Fruit fly (Drosophila melanogaster) whole organism, embryonic: Measurements from ENCODE around the gene CheA7a.

ENCODE experiments used
- Abd-B ChIP-seq: fragments of 200-800 bp; sonication (Bioruptor generic); optimal IDR thresholded peaks from 2 replicates; lab custom pipeline; 2018; ENCODE audit warnings: missing biosample characterization, mild to moderate bottlenecking, missing genetic modification characterization, moderate library complexity
- Aef1 ChIP-seq: fragments of 200-800 bp; sonication (Bioruptor generic); IDR thresholded peaks from 3 replicates; pipeline ENCODE4 v1.3.6; 2022; ENCODE audit warnings: missing biosample characterization, missing genetic modification characterization
- Atf-2 ChIP-seq: fragments of 200-800 bp; sonication (Bioruptor generic); optimal IDR thresholded peaks from 2 replicates; lab custom pipeline; 2016; ENCODE audit warnings: missing biosample characterization, missing genetic modification characterization
- CG10267 ChIP-seq: fragments of 200-800 bp; sonication (Bioruptor generic); optimal IDR thresholded peaks from 2 replicates; lab custom pipeline; 2018; ENCODE audit warnings: missing biosample characterization, mild to moderate bottlenecking, missing genetic modification characterization, moderate library complexity
- CG10543 ChIP-seq: fragments of 200-800 bp; sonication (Bioruptor generic); optimal IDR thresholded peaks from 3 replicates; lab custom pipeline; 2017; ENCODE audit warnings: missing biosample characterization, mild to moderate bottlenecking, missing genetic modification characterization, moderate library complexity
- CG11695 ChIP-seq: fragments of 200-800 bp; sonication (Bioruptor generic); IDR thresholded peaks from 3 replicates; pipeline ENCODE4 v1.3.6; 2022; ENCODE audit warnings: missing biosample characterization, missing genetic modification characterization
- CG11723 ChIP-seq: fragments of 200-800 bp; sonication (Bioruptor generic); optimal IDR thresholded peaks from 2 replicates; lab custom pipeline; 2017; ENCODE audit warnings: missing biosample characterization, mild to moderate bottlenecking, missing genetic modification characterization
- CG12236 ChIP-seq: fragments of 200-800 bp; sonication (Bioruptor generic); optimal IDR thresholded peaks from 2 replicates; lab custom pipeline; 2016; ENCODE audit warnings: missing biosample characterization, missing genetic modification characterization
- CG12299 ChIP-seq: fragments of 200-800 bp; sonication (Bioruptor generic); optimal IDR thresholded peaks from 2 replicates; lab custom pipeline; 2018; ENCODE audit warnings: missing biosample characterization, mild to moderate bottlenecking, missing genetic modification characterization
- CG1233 ChIP-seq: fragments of 200-800 bp; sonication (Bioruptor generic); optimal IDR thresholded peaks from 4 replicates; lab custom pipeline; 2018; ENCODE audit warnings: missing biosample characterization, mild to moderate bottlenecking, missing genetic modification characterization
- CG13624 ChIP-seq: fragments of 200-800 bp; sonication (Bioruptor generic); optimal IDR thresholded peaks from 2 replicates; lab custom pipeline; 2016; ENCODE audit warnings: missing biosample characterization, missing genetic modification characterization
- CG14441 ChIP-seq: fragments of 200-800 bp; sonication (Bioruptor generic); IDR thresholded peaks from 2 replicates; pipeline ENCODE4 v1.3.6; 2022; ENCODE audit warnings: missing biosample characterization, missing genetic modification characterization
- CG31388 ChIP-seq: fragments of 200-800 bp; sonication (Bioruptor generic); optimal IDR thresholded peaks from 2 replicates; lab custom pipeline; 2016; ENCODE audit warnings: missing biosample characterization, missing genetic modification characterization
- CG33557 ChIP-seq: fragments of 200-800 bp; sonication (Bioruptor generic); optimal IDR thresholded peaks from 2 replicates; lab custom pipeline; 2019; ENCODE audit warnings: missing biosample characterization, mild to moderate bottlenecking, missing genetic modification characterization, moderate library complexity
- CG34224 ChIP-seq: fragments of 200-800 bp; sonication (Bioruptor generic); IDR thresholded peaks from 3 replicates; pipeline ENCODE4 v1.3.6; 2022; ENCODE audit warnings: missing biosample characterization, missing genetic modification characterization; ENCODE audit not compliant: partially characterized antibody
- CG34422 ChIP-seq: fragments of 200-800 bp; sonication (Bioruptor generic); IDR thresholded peaks from 3 replicates; pipeline ENCODE4 v1.3.6; 2022; ENCODE audit warnings: missing biosample characterization, missing genetic modification characterization
- CG42726 ChIP-seq: fragments of 200-800 bp; sonication (Bioruptor generic); IDR thresholded peaks from 2 replicates; pipeline ENCODE4 v1.3.6; 2022; ENCODE audit warnings: missing biosample characterization, missing genetic modification characterization; ENCODE audit not compliant: partially characterized antibody
- CG4360 ChIP-seq: fragments of 200-800 bp; sonication (Bioruptor generic); IDR thresholded peaks from 2 replicates; pipeline ENCODE4 v1.3.6; 2022; ENCODE audit warnings: missing biosample characterization, missing genetic modification characterization
- CG43689 ChIP-seq: fragments of 200-800 bp; sonication (Bioruptor generic); IDR thresholded peaks from 2 replicates; pipeline ENCODE4 v1.3.6; 2022; ENCODE audit warnings: missing biosample characterization, missing genetic modification characterization
- CG5953 ChIP-seq: fragments of 200-800 bp; sonication (Bioruptor generic); IDR thresholded peaks from 2 replicates; pipeline ENCODE4 v1.3.6; 2022; ENCODE audit warnings: missing biosample characterization, missing genetic modification characterization
- CG6175 ChIP-seq: fragments of 200-800 bp; sonication (Bioruptor generic); IDR thresholded peaks from 3 replicates; pipeline ENCODE4 v1.3.6; 2022; ENCODE audit warnings: missing biosample characterization, missing genetic modification characterization
- CG6854 ChIP-seq: fragments of 200-800 bp; sonication (Bioruptor generic); optimal IDR thresholded peaks from 3 replicates; lab custom pipeline; 2017; ENCODE audit warnings: missing biosample characterization, mild to moderate bottlenecking, missing genetic modification characterization
- CG7271 ChIP-seq: fragments of 200-800 bp; sonication (Bioruptor generic); optimal IDR thresholded peaks from 2 replicates; lab custom pipeline; 2018; ENCODE audit warnings: missing biosample characterization, mild to moderate bottlenecking, missing genetic modification characterization, moderate library complexity
- CG7928 ChIP-seq: fragments of 200-800 bp; sonication (Bioruptor generic); optimal IDR thresholded peaks from 2 replicates; lab custom pipeline; 2017; ENCODE audit warnings: missing biosample characterization, mild to moderate bottlenecking, missing genetic modification characterization
- CTCF ChIP-seq: fragments of 200-800 bp; sonication (Bioruptor generic); optimal IDR thresholded peaks from 2 replicates; lab custom pipeline; 2017; ENCODE audit warnings: missing biosample characterization, mild to moderate bottlenecking, missing genetic modification characterization, moderate library complexity
- Hr3 ChIP-seq: fragments of 200-800 bp; sonication (Bioruptor generic); optimal IDR thresholded peaks from 3 replicates; lab custom pipeline; 2016; ENCODE audit warnings: missing biosample characterization, missing genetic modification characterization
- Hr78 ChIP-seq, 2 experiments: fragments of 200-800 bp in 1 of 2; fragments of >200 bp in 1 of 2; sonication (Bioruptor generic) in 1 of 2; optimal IDR thresholded peaks; 2 replicates each; lab custom pipeline; 2017 to 2019; ENCODE audit warnings: missing biosample characterization in 2 of 2, missing genetic modification characterization in 2 of 2, mild to moderate bottlenecking in 1 of 2, moderate library complexity in 1 of 2
- Sox100B ChIP-seq: fragments of 200-800 bp; sonication (Bioruptor generic); optimal IDR thresholded peaks from 3 replicates; lab custom pipeline; 2018; ENCODE audit warnings: missing biosample characterization, mild to moderate bottlenecking, missing genetic modification characterization
- YL-1 ChIP-seq: fragments of 200-800 bp; sonication (Bioruptor generic); optimal IDR thresholded peaks from 3 replicates; lab custom pipeline; 2017; ENCODE audit warnings: missing biosample characterization, mild to moderate bottlenecking, missing genetic modification characterization
- ab ChIP-seq: fragments of 200-800 bp; sonication (Bioruptor generic); optimal IDR thresholded peaks from 2 replicates; lab custom pipeline; 2016; ENCODE audit warnings: missing biosample characterization, missing genetic modification characterization
- ara ChIP-seq: fragments of 200-800 bp; sonication (Bioruptor generic); IDR thresholded peaks from 2 replicates; pipeline ENCODE4 v1.3.6; 2022; ENCODE audit warnings: missing biosample characterization, missing genetic modification characterization
- bowl ChIP-seq: fragments of 200-800 bp; sonication (Bioruptor generic); IDR thresholded peaks from 2 replicates; pipeline ENCODE4 v1.3.6; 2022; ENCODE audit warnings: missing biosample characterization, missing genetic modification characterization
- dmrt99B ChIP-seq: fragments of 200-800 bp; sonication (Bioruptor generic); optimal IDR thresholded peaks from 2 replicates; lab custom pipeline; 2018; ENCODE audit warnings: missing biosample characterization, mild to moderate bottlenecking, missing genetic modification characterization, moderate library complexity
- ewg ChIP-seq: fragments of 200-800 bp; sonication (Bioruptor generic); optimal IDR thresholded peaks from 3 replicates; lab custom pipeline; 2017; ENCODE audit warnings: mild to moderate bottlenecking, missing biosample characterization, missing genetic modification reagents, missing genetic modification characterization
- exex ChIP-seq: fragments of 200-800 bp; sonication (Bioruptor generic); optimal IDR thresholded peaks from 4 replicates; lab custom pipeline; 2018; ENCODE audit warnings: missing biosample characterization, mild to moderate bottlenecking, missing genetic modification characterization, moderate library complexity
- fd96Cb ChIP-seq: fragments of 200-800 bp; sonication (Bioruptor generic); optimal IDR thresholded peaks from 2 replicates; lab custom pipeline; 2018; ENCODE audit warnings: missing biosample characterization, mild to moderate bottlenecking, missing genetic modification characterization, moderate library complexity
- gcm2 ChIP-seq: fragments of 200-800 bp; sonication (Bioruptor generic); optimal IDR thresholded peaks from 2 replicates; lab custom pipeline; 2016; ENCODE audit warnings: missing biosample characterization, missing genetic modification characterization
- gem ChIP-seq: fragments of 200-800 bp; sonication (Bioruptor generic); optimal IDR thresholded peaks from 2 replicates; lab custom pipeline; 2019; ENCODE audit warnings: missing biosample characterization, mild to moderate bottlenecking, missing genetic modification characterization, moderate library complexity
- hkb ChIP-seq, 2 experiments: fragments of 200-800 bp in 1 of 2; fragments of >200 bp in 1 of 2; sonication (Bioruptor generic) in 1 of 2; IDR thresholded peaks in 1 of 2; optimal IDR thresholded peaks in 1 of 2; 2 replicates each; pipeline versions ENCODE4 v1.3.6 to Lab custom; 2017 to 2022; ENCODE audit warnings: missing biosample characterization in 1 of 2, missing genetic modification characterization in 1 of 2
- hth ChIP-seq: fragments of >200 bp; optimal IDR thresholded peaks from 2 replicates; lab custom pipeline; 2017; ENCODE audit warnings: inconsistent platforms
- jing ChIP-seq: fragments of 200-800 bp; sonication (Bioruptor generic); optimal IDR thresholded peaks from 2 replicates; lab custom pipeline; 2018; ENCODE audit warnings: missing biosample characterization, mild to moderate bottlenecking, missing genetic modification characterization
- kay ChIP-seq: fragments of 200-800 bp; sonication (Bioruptor generic); optimal IDR thresholded peaks from 2 replicates; lab custom pipeline; 2016; ENCODE audit warnings: missing biosample characterization, missing genetic modification characterization
- pfk ChIP-seq: fragments of 200-800 bp; sonication (Bioruptor generic); optimal IDR thresholded peaks from 2 replicates; lab custom pipeline; 2018; ENCODE audit warnings: missing biosample characterization, mild to moderate bottlenecking, missing genetic modification characterization, moderate library complexity
- sc ChIP-seq, 3 experiments: fragments of >200 bp in 2 of 3; fragments of 200-800 bp in 1 of 3; sonication (Bioruptor generic) in 1 of 3; optimal IDR thresholded peaks; 2 replicates in 2 of 3; 3 replicates in 1 of 3; lab custom pipeline; 2017; ENCODE audit warnings: mild to moderate bottlenecking in 1 of 3, missing biosample characterization in 1 of 3, missing genetic modification characterization in 1 of 3, missing genetic modification reagents in 1 of 3
- sens ChIP-seq: fragments of 200-800 bp; sonication (Bioruptor generic); peaks from one replicate; lab custom pipeline; 2016; ENCODE audit warnings: missing biosample characterization, missing genetic modification characterization
- slou ChIP-seq: fragments of 200-800 bp; sonication (Bioruptor generic); optimal IDR thresholded peaks from 3 replicates; lab custom pipeline; 2016; ENCODE audit warnings: missing biosample characterization, missing genetic modification characterization
- sug ChIP-seq: fragments of 200-800 bp; optimal IDR thresholded peaks from 2 replicates; lab custom pipeline; 2019; ENCODE audit warnings: missing biosample characterization, mild to moderate bottlenecking, missing genetic modification characterization, moderate library complexity
- tap ChIP-seq: fragments of 200-800 bp; optimal IDR thresholded peaks from 3 replicates; lab custom pipeline; 2019; ENCODE audit warnings: missing biosample characterization, mild to moderate bottlenecking, missing genetic modification characterization, moderate library complexity
- unc-4 ChIP-seq: fragments of 200-800 bp; sonication (Bioruptor generic); IDR thresholded peaks from 2 replicates; pipeline ENCODE4 v1.3.6; 2022; ENCODE audit warnings: missing biosample characterization, missing genetic modification characterization; ENCODE audit not compliant: partially characterized antibody
- zfh2 ChIP-seq: fragments of 200-800 bp; sonication (Bioruptor generic); optimal IDR thresholded peaks from 2 replicates; lab custom pipeline; 2016; ENCODE audit warnings: missing biosample characterization, missing genetic modification characterization

Gene CheA7a

DNA sequence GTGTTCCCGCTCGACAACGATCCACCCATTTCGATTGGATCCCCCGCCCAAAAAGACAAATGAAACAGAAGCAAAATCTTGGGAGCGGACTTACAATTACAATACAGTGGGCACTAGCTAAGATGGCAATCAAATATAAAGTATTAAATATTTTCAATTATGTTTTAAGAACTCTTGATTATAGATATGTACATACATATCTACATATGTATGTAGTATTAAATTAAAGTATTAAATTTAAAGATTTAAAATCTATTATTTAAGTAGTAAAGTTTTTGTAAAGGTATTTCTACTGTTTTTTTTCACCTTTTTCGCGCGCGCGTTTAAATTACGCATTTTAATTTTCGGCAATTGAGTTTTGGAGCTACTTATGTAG, 43.2 kb upstream of the CheA7a start (continued):
- TF ChIP-seq CG31388 (GFP tag; lab: Kevin White, UChicago) (peak; percentile 27), YL-1 (no peak), Atf-2 (no peak), fd96Cb (tag; lab: Kevin White, UChicago) (peak; percentile 66), CG10267 (peak; percentile 82), CG10543 (GFP tag; lab: Kevin White, UChicago) (peak; percentile 88), CG34224 (GFP tag; lab: Robert Waterston, UW) (no peak), hkb (optimal IDR thresholded peaks at IDR 0.05; lab: Kevin White, UChicago) (no peak), hkb (GFP tag; IDR thresholded peaks at IDR 0.05; lab: Robert Waterston, UW) (peak; percentile 80), CG11695 (GFP tag; lab: Robert Waterston, UW) (peak; percentile 60; the same call in 2 of the 3 replicates), CG11723 (GFP tag; lab: Kevin White, UChicago) (peak; percentile 51), Hr3 (GFP tag; lab: Kevin White, UChicago) (peak; percentile 65), sc (optimal IDR thresholded peaks at IDR 0.05; lab: Kevin White, UChicago) (no peak), sc (GFP tag; optimal IDR thresholded peaks at IDR 0.05; lab: Kevin White, UChicago) (peak; percentile 51), ewg (peak; percentile 45), CG7928 (GFP tag; lab: Kevin White, UChicago) (no peak), Sox100B (peak; percentile 77), CG12236 (GFP tag; lab: Kevin White, UChicago) (no peak), jing (peak; percentile 14), hth (lab: Kevin White, UChicago) (no peak), CG42726 (GFP tag; lab: Robert Waterston, UW) (no peak), slou (peak; percentile 16), Hr78 (GFP tag; optimal IDR thresholded peaks at IDR 0.05; lab: Kevin White, UChicago) (peak in 1 of 2 experiments; percentile 49), CG5953 (GFP tag; lab: Robert Waterston, UW) (no peak), ara (peak; percentile 31; the same call in 1 of the 2 replicates), Aef1 (0 out of 3 replicates have a peak, but pooled peaks have one; percentile 28), CG12299 (tag; lab: Kevin White, UChicago) (peak; percentile 71), unc-4 (GFP tag; lab: Robert Waterston, UW) (no peak), CTCF (no peak), CG14441 (GFP tag; lab: Robert Waterston, UW) (peak; percentile 68), tap (tag; lab: Kevin White, UChicago) (peak; percentile 75), CG13624 (GFP tag; lab: Kevin White, UChicago) (no peak), CG7271 (peak; percentile 42), sug (tag; lab: Kevin White, UChicago) (peak; percentile 73), CG33557 (peak; percentile 77), gcm2 (no peak), ab (GFP tag; lab: Kevin White, UChicago) (no peak), pfk (GFP tag; lab: Kevin White, UChicago) (no peak), CG6854 (GFP tag; lab: Kevin White, UChicago) (peak; percentile 67), CG1233 (GFP tag; lab: Kevin White, UChicago) (peak; percentile 57), dmrt99B (peak; percentile 85), exex (tag; lab: Kevin White, UChicago) (peak; percentile 18), bowl (peak; percentile 29; the same call in 1 of the 2 replicates), gem (peak; percentile 91), kay (GFP tag; lab: Kevin White, UChicago) (no peak), CG34422 (GFP tag; lab: Robert Waterston, UW) (peak; percentile 53; the same call in 2 of the 3 replicates), CG4360 (no peak), sens (GFP tag; lab: Kevin White, UChicago) (no peak), Abd-B (GFP tag; lab: Kevin White, UChicago) (peak; percentile 40), CG6175 (GFP tag; lab: Robert Waterston, UW) (no peak), zfh2 (GFP tag; lab: Kevin White, UChicago) (no peak), CG43689 (GFP tag; lab: Robert Waterston, UW) (no peak)
